Fruit fly (Drosophila melanogaster) whole organism, embryonic: ENCODE data around the gene CG17107.

Experiments
- ATbp ChIP-seq: fragments of 200-800 bp; sonication (Bioruptor generic); optimal IDR thresholded peaks from 2 replicates; lab custom pipeline; 2017; ENCODE audit warnings: missing biosample characterization, mild to moderate bottlenecking, missing genetic modification characterization, missing genetic modification reagents
- Antp ChIP-seq: fragments of 200-800 bp; sonication (Bioruptor generic); optimal IDR thresholded peaks from 3 replicates; lab custom pipeline; 2016; ENCODE audit warnings: missing biosample characterization, missing genetic modification characterization
- Bgb ChIP-seq: fragments of 200-800 bp; sonication (Bioruptor generic); IDR thresholded peaks from 2 replicates; pipeline ENCODE4 v1.3.6; 2022; ENCODE audit warnings: missing biosample characterization, missing genetic modification characterization; ENCODE audit not compliant: partially characterized antibody
- CG10147 ChIP-seq: fragments of 200-800 bp; sonication (Bioruptor generic); optimal IDR thresholded peaks from 2 replicates; lab custom pipeline; 2019; ENCODE audit warnings: missing biosample characterization, mild to moderate bottlenecking, missing genetic modification characterization, moderate library complexity
- CG10979 ChIP-seq: fragments of 200-800 bp; sonication (Bioruptor generic); optimal IDR thresholded peaks from 2 replicates; lab custom pipeline; 2018; ENCODE audit warnings: missing biosample characterization, mild to moderate bottlenecking, missing genetic modification characterization, moderate library complexity
- CG12071 ChIP-seq: fragments of 200-800 bp; sonication (Bioruptor generic); optimal IDR thresholded peaks from 3 replicates; lab custom pipeline; 2018; ENCODE audit warnings: missing biosample characterization, mild to moderate bottlenecking, missing genetic modification characterization
- CG12391 ChIP-seq: fragments of 200-800 bp; sonication (Bioruptor generic); optimal IDR thresholded peaks from 3 replicates; lab custom pipeline; 2018; ENCODE audit warnings: missing biosample characterization, mild to moderate bottlenecking, missing genetic modification characterization, moderate library complexity
- CG13287 ChIP-seq: fragments of 200-800 bp; sonication (Bioruptor generic); IDR thresholded peaks from 2 replicates; pipeline ENCODE4 v1.3.6; 2022; ENCODE audit warnings: missing biosample characterization, missing genetic modification characterization; ENCODE audit not compliant: partially characterized antibody
- CG15011 ChIP-seq: fragments of 200-800 bp; sonication (Bioruptor generic); optimal IDR thresholded peaks from 3 replicates; lab custom pipeline; 2018; ENCODE audit warnings: missing biosample characterization, mild to moderate bottlenecking, missing genetic modification characterization
- CG15269 ChIP-seq: fragments of 200-800 bp; sonication (Bioruptor generic); optimal IDR thresholded peaks from 2 replicates; lab custom pipeline; 2018; ENCODE audit warnings: missing biosample characterization, mild to moderate bottlenecking, missing genetic modification characterization, moderate library complexity
- CG15696 ChIP-seq: fragments of 200-800 bp; sonication (Bioruptor generic); optimal IDR thresholded peaks from 2 replicates; lab custom pipeline; 2019; ENCODE audit warnings: missing biosample characterization, mild to moderate bottlenecking, missing genetic modification characterization, moderate library complexity
- CG1602 ChIP-seq: fragments of 200-800 bp; sonication (Bioruptor generic); optimal IDR thresholded peaks from 3 replicates; lab custom pipeline; 2016; ENCODE audit warnings: missing biosample characterization, missing genetic modification characterization
- CG1792 ChIP-seq: fragments of 200-800 bp; sonication (Bioruptor generic); optimal IDR thresholded peaks from 2 replicates; lab custom pipeline; 2016; ENCODE audit warnings: missing biosample characterization, missing genetic modification characterization
- CG2199 ChIP-seq: fragments of 200-800 bp; sonication (Bioruptor generic); IDR thresholded peaks from 3 replicates; pipeline ENCODE4 v1.3.6; 2022; ENCODE audit warnings: missing biosample characterization, missing genetic modification characterization
- CG2875 ChIP-seq: fragments of 200-800 bp; sonication (Bioruptor generic); optimal IDR thresholded peaks from 2 replicates; lab custom pipeline; 2017; ENCODE audit warnings: missing biosample characterization, mild to moderate bottlenecking, missing genetic modification characterization, missing genetic modification reagents
- CG2889 ChIP-seq: fragments of 200-800 bp; sonication (Bioruptor generic); IDR thresholded peaks from 3 replicates; pipeline ENCODE4 v1.3.6; 2022; ENCODE audit warnings: missing biosample characterization, missing genetic modification characterization
- CG3281 ChIP-seq: fragments of 200-800 bp; sonication (Bioruptor generic); optimal IDR thresholded peaks from 3 replicates; lab custom pipeline; 2017; ENCODE audit warnings: missing biosample characterization, mild to moderate bottlenecking, missing genetic modification characterization
- CG33213 ChIP-seq: fragments of 200-800 bp; sonication (Bioruptor generic); optimal IDR thresholded peaks from 3 replicates; lab custom pipeline; 2016; ENCODE audit warnings: missing biosample characterization, missing genetic modification characterization
- CG34376 ChIP-seq: fragments of 200-800 bp; sonication (Bioruptor generic); optimal IDR thresholded peaks from 2 replicates; lab custom pipeline; 2018; ENCODE audit warnings: missing biosample characterization, mild to moderate bottlenecking, missing genetic modification characterization
- CG42726 ChIP-seq: fragments of 200-800 bp; sonication (Bioruptor generic); IDR thresholded peaks from 2 replicates; pipeline ENCODE4 v1.3.6; 2022; ENCODE audit warnings: missing biosample characterization, missing genetic modification characterization; ENCODE audit not compliant: partially characterized antibody
- CG6683 ChIP-seq: fragments of 200-800 bp; sonication (Bioruptor generic); optimal IDR thresholded peaks from 2 replicates; lab custom pipeline; 2017; ENCODE audit warnings: missing biosample characterization, mild to moderate bottlenecking, missing genetic modification characterization, missing genetic modification reagents
- CHES-1-like ChIP-seq: fragments of 200-800 bp; sonication (Bioruptor generic); optimal IDR thresholded peaks from 2 replicates; lab custom pipeline; 2016; ENCODE audit warnings: missing biosample characterization, missing genetic modification characterization
- D ChIP-seq, 2 experiments: fragments of 200-800 bp in 1 of 2; fragments of >200 bp in 1 of 2; sonication (Bioruptor generic) in 1 of 2; optimal IDR thresholded peaks; 2 replicates in 1 of 2; 3 replicates in 1 of 2; lab custom pipeline; 2017; ENCODE audit warnings: mild to moderate bottlenecking in 1 of 2, missing biosample characterization in 1 of 2, missing genetic modification characterization in 1 of 2, missing genetic modification reagents in 1 of 2
- Fer2 ChIP-seq: fragments of 200-800 bp; sonication (Bioruptor generic); optimal IDR thresholded peaks from 2 replicates; lab custom pipeline; 2018; ENCODE audit warnings: missing biosample characterization, mild to moderate bottlenecking, missing genetic modification characterization, moderate library complexity
- Fer3 ChIP-seq: fragments of 200-800 bp; sonication (Bioruptor generic); optimal IDR thresholded peaks from 2 replicates; lab custom pipeline; 2018; ENCODE audit warnings: missing biosample characterization, mild to moderate bottlenecking, missing genetic modification characterization, moderate library complexity
- GATAe ChIP-seq: fragments of 200-800 bp; sonication (Bioruptor generic); conservative IDR thresholded peaks from 2 replicates; pipeline ENCODE4 v1.3.6; 2022; ENCODE audit warnings: missing biosample characterization, missing genetic modification characterization
- HLH4C ChIP-seq: fragments of 200-800 bp; sonication (Bioruptor generic); IDR thresholded peaks from 3 replicates; pipeline ENCODE4 v1.3.6; 2022; ENCODE audit warnings: missing biosample characterization, missing genetic modification characterization; ENCODE audit not compliant: partially characterized antibody
- Hr51 ChIP-seq, 2 experiments: fragments of 200-800 bp; sonication (Bioruptor generic); optimal IDR thresholded peaks; 2 replicates in 1 of 2; 3 replicates in 1 of 2; lab custom pipeline; 2016 to 2018; ENCODE audit warnings: missing biosample characterization in 2 of 2, missing genetic modification characterization in 2 of 2, mild to moderate bottlenecking in 1 of 2, moderate library complexity in 1 of 2
- Mad ChIP-seq: fragments of 200-800 bp; sonication (Bioruptor generic); optimal IDR thresholded peaks from 2 replicates; lab custom pipeline; 2016; ENCODE audit warnings: missing biosample characterization, missing genetic modification characterization
- Meics ChIP-seq: fragments of 200-800 bp; sonication (Bioruptor generic); optimal IDR thresholded peaks from 2 replicates; lab custom pipeline; 2017; ENCODE audit warnings: missing biosample characterization, mild to moderate bottlenecking, missing genetic modification characterization
- Nf-YC ChIP-seq: fragments of 200-800 bp; optimal IDR thresholded peaks from 3 replicates; lab custom pipeline; 2019; ENCODE audit warnings: missing biosample characterization, mild to moderate bottlenecking, missing genetic modification characterization, moderate library complexity
- Stat92E ChIP-seq, 3 experiments: fragments of >200 bp in 2 of 3; fragments of 200-800 bp in 1 of 3; sonication (Bioruptor generic) in 1 of 3; optimal IDR thresholded peaks; 2 replicates each; lab custom pipeline; 2017 to 2019; ENCODE audit warnings: missing biosample characterization in 3 of 3, missing genetic modification characterization in 3 of 3, mild to moderate bottlenecking in 1 of 3, moderate library complexity in 1 of 3
- Xbp1 ChIP-seq: fragments of 200-800 bp; sonication (Bioruptor generic); optimal IDR thresholded peaks from 3 replicates; lab custom pipeline; 2016; ENCODE audit warnings: missing biosample characterization, mild to moderate bottlenecking, missing genetic modification characterization
- abd-A ChIP-seq: fragments of 200-800 bp; sonication (Bioruptor generic); optimal IDR thresholded peaks from 3 replicates; lab custom pipeline; 2019; ENCODE audit warnings: missing biosample characterization, mild to moderate bottlenecking, missing genetic modification characterization, moderate library complexity
- fru ChIP-seq: fragments of >200 bp; optimal IDR thresholded peaks from 2 replicates; lab custom pipeline; 2017
- gt ChIP-seq: fragments of 200-800 bp; sonication (Bioruptor generic); IDR thresholded peaks from 2 replicates; pipeline ENCODE4 v1.3.6; 2022; ENCODE audit warnings: missing biosample characterization, missing genetic modification characterization
- h ChIP-seq: fragments of >200 bp; optimal IDR thresholded peaks from 2 replicates; lab custom pipeline; 2017
- hkb ChIP-seq, 2 experiments: fragments of 200-800 bp in 1 of 2; fragments of >200 bp in 1 of 2; sonication (Bioruptor generic) in 1 of 2; IDR thresholded peaks in 1 of 2; optimal IDR thresholded peaks in 1 of 2; 2 replicates each; pipeline versions ENCODE4 v1.3.6 to Lab custom; 2017 to 2022; ENCODE audit warnings: missing biosample characterization in 1 of 2, missing genetic modification characterization in 1 of 2
- insv ChIP-seq, 2 experiments: fragments of 200-800 bp; sonication (Bioruptor generic); optimal IDR thresholded peaks; 3 replicates each; lab custom pipeline; 2016 to 2018; ENCODE audit warnings: missing biosample characterization in 2 of 2, missing genetic modification characterization in 2 of 2
- klu ChIP-seq: fragments of 200-800 bp; sonication (Bioruptor generic); IDR thresholded peaks from 2 replicates; pipeline ENCODE4 v1.3.6; 2022; ENCODE audit warnings: missing biosample characterization, missing genetic modification characterization
- lov ChIP-seq, 2 experiments: fragments of 200-800 bp in 1 of 2; fragments of >200 bp in 1 of 2; sonication (Bioruptor generic) in 1 of 2; IDR thresholded peaks in 1 of 2; optimal IDR thresholded peaks in 1 of 2; 2 replicates in 1 of 2; 3 replicates in 1 of 2; pipeline versions ENCODE4 v1.3.6 to Lab custom; 2017 to 2022; ENCODE audit warnings: missing biosample characterization in 1 of 2, missing genetic modification characterization in 1 of 2
- nerfin-2 ChIP-seq: fragments of 200-800 bp; sonication (Bioruptor generic); IDR thresholded peaks from 2 replicates; pipeline ENCODE4 v1.3.6; 2022; ENCODE audit warnings: missing biosample characterization, missing genetic modification characterization; ENCODE audit not compliant: partially characterized antibody
- nom ChIP-seq: fragments of 200-800 bp; sonication (Bioruptor generic); optimal IDR thresholded peaks from 2 replicates; lab custom pipeline; 2017; ENCODE audit warnings: missing biosample characterization, missing genetic modification characterization, mild to moderate bottlenecking, moderate library complexity, missing genetic modification reagents
- p53 ChIP-seq: fragments of 200-800 bp; sonication (Bioruptor generic); optimal IDR thresholded peaks from 2 replicates; lab custom pipeline; 2016; ENCODE audit warnings: missing biosample characterization, missing genetic modification characterization
- phol ChIP-seq: fragments of 200-800 bp; sonication (Bioruptor generic); optimal IDR thresholded peaks from 3 replicates; lab custom pipeline; 2018; ENCODE audit warnings: missing biosample characterization, mild to moderate bottlenecking, missing genetic modification characterization, moderate library complexity
- row ChIP-seq: fragments of 200-800 bp; sonication (Bioruptor generic); IDR thresholded peaks from 3 replicates; pipeline ENCODE4 v1.3.6; 2022; ENCODE audit warnings: missing biosample characterization, missing genetic modification characterization
- shn ChIP-seq: fragments of 200-800 bp; sonication (Bioruptor generic); optimal IDR thresholded peaks from 3 replicates; lab custom pipeline; 2016; ENCODE audit warnings: missing biosample characterization, missing genetic modification characterization
- unpg ChIP-seq: fragments of 200-800 bp; sonication (Bioruptor generic); optimal IDR thresholded peaks from 3 replicates; lab custom pipeline; 2018; ENCODE audit warnings: missing biosample characterization, mild to moderate bottlenecking, missing genetic modification characterization, moderate library complexity

CG17107 gene

DNA sequence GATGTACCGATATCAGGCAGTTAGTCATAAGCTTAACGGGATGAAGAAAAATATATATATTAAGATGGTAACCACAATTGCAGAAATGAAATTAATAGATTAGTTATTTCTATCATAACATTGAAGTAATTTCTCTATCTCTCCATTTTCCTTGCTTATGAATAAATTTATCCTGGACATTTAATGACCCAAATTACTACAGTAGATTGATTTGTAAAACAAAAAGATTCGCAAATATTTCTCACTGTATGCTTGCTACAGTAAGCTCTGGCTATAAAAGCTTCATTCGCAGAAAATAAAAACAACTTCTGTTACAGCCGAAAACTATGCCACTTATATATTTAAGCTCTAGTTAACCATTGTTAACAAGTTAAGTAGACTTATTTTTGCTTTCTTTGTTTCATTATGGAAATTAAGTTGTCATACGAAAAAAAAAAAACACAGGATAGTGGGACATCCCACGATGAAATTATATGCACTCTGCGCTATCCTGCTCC, 1.1 kb upstream of the CG17107 start, which contains the start of gene CG17105 (continued):
- TF ChIP-seq CHES-1-like (GFP tag; lab: Kevin White, UChicago) (no peak), Xbp1 (GFP tag; lab: Kevin White, UChicago) (no peak), CG3281 (GFP tag; lab: Kevin White, UChicago) (peak; percentile 3), unpg (peak; percentile 26), abd-A (tag; lab: Kevin White, UChicago) (no peak), Mad (no peak), CG15269 (tag; lab: Kevin White, UChicago) (peak; percentile 14), fru (lab: Kevin White, UChicago) (no peak), CG15011 (no peak), CG1602 (GFP tag; lab: Kevin White, UChicago) (no peak), Hr51 (GFP tag; optimal IDR thresholded peaks at IDR 0.05; lab: Kevin White, UChicago) (peak in 1 of 2 experiments; percentile 56), p53 (no peak), CG15696 (tag; lab: Kevin White, UChicago) (no peak), nerfin-2 (no peak), CG33213 (GFP tag; lab: Kevin White, UChicago) (no peak), Antp (GFP tag; lab: Kevin White, UChicago) (no peak), D (optimal IDR thresholded peaks at IDR 0.05; lab: Kevin White, UChicago) (no peak), D (GFP tag; optimal IDR thresholded peaks at IDR 0.05; lab: Kevin White, UChicago) (no peak), Stat92E (GFP tag; optimal IDR thresholded peaks at IDR 0.05; lab: Kevin White, UChicago) (no peak), Fer2 (tag; lab: Kevin White, UChicago) (no peak), h (lab: Kevin White, UChicago) (no peak), Bgb (GFP tag; lab: Robert Waterston, UW) (no peak), CG2889 (GFP tag; lab: Robert Waterston, UW) (no peak), Fer3 (tag; lab: Kevin White, UChicago) (peak; percentile 6), CG6683 (GFP tag; lab: Kevin White, UChicago) (no peak), GATAe (GFP tag; lab: Robert Waterston, UW) (no peak), HLH4C (GFP tag; lab: Robert Waterston, UW) (no peak), Nf-YC (tag; lab: Kevin White, UChicago) (no peak), nom (GFP tag; lab: Kevin White, UChicago) (no peak), CG13287 (no peak), ATbp (GFP tag; lab: Kevin White, UChicago) (no peak), CG2199 (GFP tag; lab: Robert Waterston, UW) (no peak), hkb (optimal IDR thresholded peaks at IDR 0.05; lab: Kevin White, UChicago) (no peak), hkb (GFP tag; IDR thresholded peaks at IDR 0.05; lab: Robert Waterston, UW) (no peak), lov (optimal IDR thresholded peaks at IDR 0.05; lab: Kevin White, UChicago) (no peak), lov (GFP tag; IDR thresholded peaks at IDR 0.05; lab: Robert Waterston, UW) (no peak), CG12391 (tag; lab: Kevin White, UChicago) (no peak), CG42726 (GFP tag; lab: Robert Waterston, UW) (no peak), CG1792 (no peak), Meics (peak; percentile 14), CG10979 (tag; lab: Kevin White, UChicago) (no peak), CG12071 (GFP tag; lab: Kevin White, UChicago) (no peak), shn (no peak), insv (GFP tag; optimal IDR thresholded peaks at IDR 0.05; lab: Kevin White, UChicago) (no peak), CG2875 (GFP tag; lab: Kevin White, UChicago) (no peak), phol (tag; lab: Kevin White, UChicago) (no peak), gt (GFP tag; lab: Robert Waterston, UW) (no peak), klu (GFP tag; lab: Robert Waterston, UW) (no peak), row (0 out of 3 replicates have a peak, but pooled peaks have one; percentile 19), CG34376 (GFP tag; lab: Kevin White, UChicago) (no peak), CG10147 (GFP tag; lab: Kevin White, UChicago) (no peak)
